Worm (Caenorhabditis elegans) whole organism, late embryonic: ENCODE results near the gene ckb-1.

Experiments used
- ahr-1 ChIP-seq: sonication (generic microtip); optimal IDR thresholded peaks from 2 replicates; lab custom pipeline; 2016; ENCODE audit warnings: missing genetic modification characterization, missing compliant biosample characterization
- ama-1 ChIP-seq: fragments of 150-350 bp; optimal IDR thresholded peaks from 2 replicates; lab custom pipeline; 2014
- dve-1 ChIP-seq: sonication (generic microtip); optimal IDR thresholded peaks from 2 replicates; lab custom pipeline; 2017; ENCODE audit warnings: antibody characterized with exemption, mild to moderate bottlenecking, missing genetic modification characterization, missing compliant biosample characterization
- fax-1 ChIP-seq: sonication (generic microtip); optimal IDR thresholded peaks from 2 replicates; lab custom pipeline; 2016; ENCODE audit warnings: missing genotype, missing genetic modification characterization, missing compliant biosample characterization
- fkh-6 ChIP-seq: sonication (generic microtip); optimal IDR thresholded peaks from 2 replicates; lab custom pipeline; 2016; ENCODE audit warnings: missing genetic modification characterization, missing compliant biosample characterization
- hlh-13 ChIP-seq: fragments of 200-800 bp; sonication (Bioruptor generic); optimal IDR thresholded peaks from 2 replicates; lab custom pipeline; 2018; ENCODE audit warnings: mild to moderate bottlenecking, missing genetic modification characterization, missing compliant biosample characterization
- hlh-8 ChIP-seq: sonication (generic microtip); optimal IDR thresholded peaks from 2 replicates; lab custom pipeline; 2016; ENCODE audit warnings: missing genotype, missing genetic modification characterization, missing compliant biosample characterization
- pag-3 ChIP-seq: sonication (generic microtip); optimal IDR thresholded peaks from 2 replicates; lab custom pipeline; 2016; ENCODE audit warnings: missing compliant biosample characterization, missing genetic modification characterization, borderline replicate concordance
- pha-4 ChIP-seq: fragments of 150-350 bp; optimal IDR thresholded peaks from 2 replicates; lab custom pipeline; 2018; ENCODE audit warnings: missing biosample characterization, missing genetic modification reagents, missing genetic modification characterization
- pqm-1 ChIP-seq: sonication (generic microtip); optimal IDR thresholded peaks from 2 replicates; lab custom pipeline; 2016; ENCODE audit warnings: missing genetic modification characterization, missing compliant biosample characterization
- unc-3 ChIP-seq, 2 experiments: fragments of 200-800 bp in 1 of 2; sonication (Bioruptor generic) in 1 of 2; sonication (generic microtip) in 1 of 2; conservative IDR thresholded peaks in 1 of 2; optimal IDR thresholded peaks in 1 of 2; 2 replicates each; pipeline versions ENCODE4 v1.3.6 to Lab custom; 2016 to 2022; ENCODE audit warnings: missing compliant biosample characterization in 2 of 2, missing genetic modification characterization in 2 of 2, missing genetic modification reagents in 1 of 2

DNA sequence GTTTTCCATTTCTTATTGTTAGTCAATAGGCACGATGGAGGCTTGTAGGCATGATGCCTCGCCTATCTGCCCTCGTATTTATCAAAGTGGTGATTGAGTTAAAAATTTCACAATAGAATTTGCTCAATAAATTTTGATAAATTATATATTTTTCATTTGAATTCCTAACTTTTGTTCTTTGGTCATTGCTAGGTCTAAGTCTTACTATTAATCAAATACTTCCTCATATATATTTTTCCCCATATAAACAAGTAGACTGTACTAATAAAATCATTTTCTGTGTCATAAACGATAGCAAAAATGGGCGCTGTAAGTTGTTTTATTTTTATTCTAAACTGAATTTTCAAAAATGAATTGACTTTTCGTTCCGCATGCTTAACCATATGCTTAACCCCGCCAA lies 19.4 kb downstream of the ckb-1 start, which contains the start of gene pals-28:
- no peak for TF ChIP-seq pag-3 (tag; lab: Kevin White, UChicago)
- TF ChIP-seq ama-1 (lab: Kevin White, UChicago): no peak
- TF ChIP-seq fax-1 (tag; lab: Kevin White, UChicago): no peak
- TF ChIP-seq ahr-1: no peak
- TF ChIP-seq fkh-6 (tag; lab: Kevin White, UChicago): no peak
- no peak for TF ChIP-seq pha-4 (tag; lab: Kevin White, UChicago)
- TF ChIP-seq hlh-13: no peak
- TF ChIP-seq dve-1 (tag; lab: Kevin White, UChicago): no peak
- no peak for TF ChIP-seq hlh-8 (tag; lab: Kevin White, UChicago)
- no peak for TF ChIP-seq pqm-1
- TF ChIP-seq unc-3 (GFP tag; conservative IDR thresholded peaks at IDR 0.05; lab: Robert Waterston, UW): no peak
- no peak for TF ChIP-seq unc-3 (tag; optimal IDR thresholded peaks at IDR 0.05; lab: Kevin White, UChicago)
